Worm (Caenorhabditis elegans) whole organism, midembryonic: Measurements from ENCODE around the gene Y60C6A.3.

Source experiments
- cog-1 ChIP-seq: sonication (generic microtip); optimal IDR thresholded peaks from 2 replicates; lab custom pipeline; 2016; ENCODE audit warnings: missing genetic modification characterization, missing compliant biosample characterization
- flt-1 ChIP-seq: fragments of 200-800 bp; sonication (Bioruptor generic); IDR thresholded peaks from 2 replicates; pipeline ENCODE4 v1.3.6; 2022; ENCODE audit warnings: missing genetic modification characterization, missing compliant biosample characterization
- tab-1 ChIP-seq: fragments of 200-800 bp; sonication (Bioruptor generic); IDR thresholded peaks from 2 replicates; pipeline ENCODE4 v1.3.6; 2022; ENCODE audit warnings: missing genetic modification characterization, missing compliant biosample characterization
- ztf-29 ChIP-seq: fragments of 200-800 bp; sonication (Bioruptor generic); IDR thresholded peaks from 2 replicates; pipeline ENCODE4 v1.3.6; 2022; ENCODE audit warnings: missing genetic modification reagents, missing genetic modification characterization, missing compliant biosample characterization

DNA sequence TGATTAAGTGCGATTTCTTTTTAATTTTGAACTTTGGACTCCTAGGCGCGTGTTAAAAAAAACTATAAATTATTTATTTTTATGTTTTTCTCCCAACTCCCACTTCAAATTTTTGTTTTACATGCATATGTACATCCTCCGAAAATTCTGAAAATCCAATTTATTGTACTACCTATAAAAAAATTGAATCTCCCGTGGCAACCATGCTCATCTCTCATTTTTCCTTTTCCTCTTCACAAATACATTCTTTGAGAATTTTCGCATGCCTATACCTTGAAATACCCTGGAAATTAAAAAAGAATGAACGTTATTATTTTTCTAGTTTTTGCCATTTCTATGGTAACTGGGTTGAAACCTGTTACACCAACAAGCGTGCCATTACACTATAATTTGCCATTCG lies 3.2 kb downstream of the Y60C6A.3 start, which contains the start of gene R02F11.10:
- TF ChIP-seq tab-1 (GFP tag; lab: Robert Waterston, UW) (no peak), flt-1 (no peak), ztf-29 (GFP tag; lab: Robert Waterston, UW) (no peak), cog-1 (tag; lab: Kevin White, UChicago) (no peak)
